Worm (Caenorhabditis elegans): Measurements from ENCODE around the gene ddl-1.
"Not testable (repeated sequence)": the region's sequence is repeated elsewhere in the genome, so short reads cannot be mapped to it uniquely, and the experiment has no call there.

The ddl-1 gene

ce11 chrII:5693893-5694292 lies 45.7 kb upstream of the ddl-1 start, which contains the start of gene C25H3.3:
Gene C25H3.3 (plus strand): TSS chrII:5694193.
- no peak for TF ChIP-seq lir-1 (GFP tag; conservative IDR thresholded peaks at IDR 0.05)
- TF ChIP-seq ceh-91 (GFP tag; IDR thresholded peaks at IDR 0.05), result no peak
- TF ChIP-seq zfh-2 (GFP tag; conservative IDR thresholded peaks at IDR 0.05), result no peak
- no peak for TF ChIP-seq ceh-100 (GFP tag; IDR thresholded peaks at IDR 0.05)
- no peak for TF ChIP-seq Y95B8A.8 (GFP tag; IDR thresholded peaks at IDR 0.05)
- TF ChIP-seq K12H6.12 (tag; optimal IDR thresholded peaks at IDR 0.05), result no peak
- TF ChIP-seq egl-44 (GFP tag; IDR thresholded peaks at IDR 0.05), result no peak
- TF ChIP-seq ceh-27 (GFP tag; optimal IDR thresholded peaks at IDR 0.05), result no peak
- no peak for TF ChIP-seq aptf-3 (GFP tag; IDR thresholded peaks at IDR 0.05)
- no peak for TF ChIP-seq Y56A3A.18 (GFP tag; IDR thresholded peaks at IDR 0.05)

DNA sequence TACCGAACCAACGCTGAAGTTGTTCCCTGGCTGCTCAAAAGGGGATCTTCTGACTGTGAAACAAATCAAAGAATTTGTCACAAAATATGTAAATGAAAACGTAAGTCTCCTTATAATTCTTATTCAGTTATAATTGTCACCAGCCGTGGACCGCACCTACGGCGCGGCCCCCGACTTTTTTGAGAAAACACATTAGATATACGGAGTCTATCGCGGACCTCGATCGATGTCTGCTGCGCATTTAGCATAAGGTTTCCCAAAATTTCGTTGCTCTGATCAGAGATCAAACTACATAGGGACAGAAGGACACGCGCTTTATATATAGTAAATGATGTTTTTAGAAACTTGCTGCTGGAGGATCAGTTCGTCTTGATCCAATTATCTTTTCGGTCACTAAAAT lies 44.7 kb upstream of the ddl-1 start:
- TF ChIP-seq snpc-1.1 (tag; optimal IDR thresholded peaks at IDR 0.05; ENCODE audit: insufficient read depth) (peak; percentile 56), snpc-4 (tag; optimal IDR thresholded peaks at IDR 0.05) (peak in 2 of 4 experiments; percentile 64 to 82)
- not testable (repeated sequence) for TF ChIP-seq snpc-4 (GFP tag; optimal IDR thresholded peaks at IDR 0.05)

ce11 chrII:5691216-5691771 lies 43.1 kb upstream of the ddl-1 start, which contains the start of the genes ndub-5 and eif-2D:
Gene ndub-5 (minus strand): TSS chrII:5691353.
Gene eif-2D (plus strand): TSS chrII:5691721.
- TF ChIP-seq F22D6.2 (tag; optimal IDR thresholded peaks at IDR 0.05) (no peak), snpc-1.1 (tag; optimal IDR thresholded peaks at IDR 0.05; ENCODE audit: insufficient read depth) (peak; percentile 2), egl-18 (GFP tag; IDR thresholded peaks at IDR 0.05) (no peak), snpc-4 (GFP tag; optimal IDR thresholded peaks at IDR 0.05) (no peak), snpc-4 (tag; optimal IDR thresholded peaks at IDR 0.05) (peak in 1 of 4 experiments; percentile 23)

- no peak for TF ChIP-seq sptf-2 (GFP tag; optimal IDR thresholded peaks at IDR 0.05)
- TF ChIP-seq lin-26 (GFP tag; IDR thresholded peaks at IDR 0.05), result no peak
- TF ChIP-seq cebp-1 (GFP tag; IDR thresholded peaks at IDR 0.05), result no peak; the same call in 1 of the 2 replicates
- TF ChIP-seq cebp-1 (tag; optimal IDR thresholded peaks at IDR 0.05), result peak; percentile 63
- peak; percentile 61 for TF ChIP-seq nhr-80 (tag; optimal IDR thresholded peaks at IDR 0.05)
- peak; percentile 71 for TF ChIP-seq dox-1 (GFP tag; IDR thresholded peaks at IDR 0.05)
- peak; percentile 17 for TF ChIP-seq athp-1 (tag; optimal IDR thresholded peaks at IDR 0.05)
- peak; percentile 41 for TF ChIP-seq tbp1 (GFP tag; optimal IDR thresholded peaks at IDR 0.05)
- no peak for TF ChIP-seq unc-130 (GFP tag; optimal IDR thresholded peaks at IDR 0.05)
- TF ChIP-seq repo-1 (tag; optimal IDR thresholded peaks at IDR 0.05), result peak; percentile 31
- TF ChIP-seq B0336.3 (GFP tag; IDR thresholded peaks at IDR 0.05), result peak; percentile 31
- TF ChIP-seq hmg-1.2 (GFP tag; IDR thresholded peaks at IDR 0.05), result 0 out of 2 replicates have a peak, but pooled peaks have one; percentile 19
- peak; percentile 79 for TF ChIP-seq attf-5 (GFP tag; optimal IDR thresholded peaks at IDR 0.05)
- TF ChIP-seq D2030.7 (GFP tag; IDR thresholded peaks at IDR 0.05), result 0 out of 2 replicates have a peak, but pooled peaks have one; percentile 21
- peak; percentile 12; the same call in 1 of the 2 replicates for TF ChIP-seq madf-6 (GFP tag; IDR thresholded peaks at IDR 0.05)
- peak; percentile 10 for TF ChIP-seq madf-10 (tag; optimal IDR thresholded peaks at IDR 0.05)
- TF ChIP-seq Y56A3A.18 (GFP tag; IDR thresholded peaks at IDR 0.05), result 0 out of 2 replicates have a peak, but pooled peaks have one; percentile 53
- TF ChIP-seq tlf-1 (GFP tag; optimal IDR thresholded peaks at IDR 0.05), result peak; percentile 21
- TF ChIP-seq lin-40 (tag; optimal IDR thresholded peaks at IDR 0.05), result peak; percentile 6
- no peak for TF ChIP-seq ceh-91 (GFP tag; IDR thresholded peaks at IDR 0.05)
- TF ChIP-seq snpc-4 (GFP tag; optimal IDR thresholded peaks at IDR 0.05), result no peak
- peak in 3 of 4 experiments; percentile 10 to 46 (median 33) for TF ChIP-seq snpc-4 (tag; optimal IDR thresholded peaks at IDR 0.05)
- TF ChIP-seq aptf-2 (GFP tag; conservative IDR thresholded peaks at IDR 0.05), result 0 out of 2 replicates have a peak, but pooled peaks have one; percentile 28
- TF ChIP-seq Y53G8AR.9 (GFP tag; conservative IDR thresholded peaks at IDR 0.05), result peak; percentile 29; the same call in 1 of the 2 replicates
- no peak for TF ChIP-seq F57C9.4 (tag; optimal IDR thresholded peaks at IDR 0.05)
- peak; percentile 20 for TF ChIP-seq K12H6.12 (tag; optimal IDR thresholded peaks at IDR 0.05)
- TF ChIP-seq pbrm-1 (GFP tag; IDR thresholded peaks at IDR 0.05), result peak; percentile 7; the same call in 1 of the 2 replicates
- TF ChIP-seq ztf-18 (tag; optimal IDR thresholded peaks at IDR 0.05), result peak; percentile 15
- TF ChIP-seq nhr-179 (tag; optimal IDR thresholded peaks at IDR 0.05), result no peak
- no peak for TF ChIP-seq madf-8 (GFP tag; conservative IDR thresholded peaks at IDR 0.05)
- TF ChIP-seq lin-35 (GFP tag; optimal IDR thresholded peaks at IDR 0.05), result peak in 1 of 3 experiments; percentile 2
These were observed 40.8 kb upstream of the ddl-1 start, which contains the start of gene C25H3.11 for ce11 chrII:5688959-5689358. Gene C25H3.11 (minus strand): TSS chrII:5689040.

Data from whole organism, young adult.